Worm (Caenorhabditis elegans) whole organism, L1 larva: ENCODE measurements around the gene hnd-1.

Experiments used
- F16B12.6 ChIP-seq: fragments of 150-350 bp; optimal IDR thresholded peaks from 2 replicates; lab custom pipeline; 2014; ENCODE audit warnings: missing biosample characterization, missing genetic modification characterization
- Y116A8C.19 ChIP-seq: sonication (generic microtip); optimal IDR thresholded peaks from 2 replicates; lab custom pipeline; 2016; ENCODE audit warnings: missing compliant biosample characterization, missing genetic modification characterization, borderline replicate concordance
- aha-1 ChIP-seq: fragments of 150-350 bp; optimal IDR thresholded peaks from 2 replicates; lab custom pipeline; 2014; ENCODE audit warnings: missing biosample characterization, missing genetic modification characterization
- alr-1 ChIP-seq: fragments of 200-800 bp; sonication (Bioruptor generic); optimal IDR thresholded peaks from 2 replicates; lab custom pipeline; 2018; ENCODE audit warnings: borderline replicate concordance, mild to moderate bottlenecking, missing genetic modification characterization, missing compliant biosample characterization
- blmp-1 ChIP-seq: fragments of 150-350 bp; optimal IDR thresholded peaks from 2 replicates; lab custom pipeline; 2014; ENCODE audit warnings: missing biosample characterization, missing genetic modification characterization
- ceh-63 ChIP-seq: fragments of 200-800 bp; sonication (Bioruptor generic); optimal IDR thresholded peaks from 2 replicates; lab custom pipeline; 2018; ENCODE audit warnings: mild to moderate bottlenecking, missing genetic modification characterization, missing compliant biosample characterization
- ceh-8 ChIP-seq: fragments of 200-800 bp; sonication (Bioruptor generic); optimal IDR thresholded peaks from 2 replicates; lab custom pipeline; 2018; ENCODE audit warnings: mild to moderate bottlenecking, missing genetic modification characterization, moderate library complexity, missing compliant biosample characterization
- ces-1 ChIP-seq: fragments of 150-350 bp; optimal IDR thresholded peaks from 2 replicates; lab custom pipeline; 2014; ENCODE audit warnings: missing biosample characterization, missing genetic modification reagents, missing genetic modification characterization
- dpl-1 ChIP-seq, 3 experiments: fragments of 150-350 bp in 2 of 3; sonication (generic microtip) in 1 of 3; optimal IDR thresholded peaks; 2 replicates each; lab custom pipeline; 2014 to 2017; ENCODE audit warnings: missing biosample characterization in 3 of 3, missing genetic modification characterization in 3 of 3, missing genetic modification reagents in 3 of 3
- efl-1 ChIP-seq, 4 experiments: fragments of 150-350 bp; optimal IDR thresholded peaks in 3 of 4; peaks in 1 of 4; 1 replicate in 1 of 4; 2 replicates in 3 of 4; lab custom pipeline; 2014; ENCODE audit warnings: missing biosample characterization in 2 of 4, missing genetic modification characterization in 2 of 4, missing genetic modification reagents in 2 of 4
- ets-5 ChIP-seq: fragments of 200-800 bp; sonication (Bioruptor generic); IDR thresholded peaks from 2 replicates; pipeline ENCODE4 v1.3.6; 2022; ENCODE audit warnings: missing genetic modification characterization, missing compliant biosample characterization
- fos-1 ChIP-seq: fragments of 150-350 bp; optimal IDR thresholded peaks from 2 replicates; lab custom pipeline; 2014; ENCODE audit warnings: missing biosample characterization, missing genetic modification characterization
- hpl-2 ChIP-seq: fragments of 150-350 bp; optimal IDR thresholded peaks from 2 replicates; lab custom pipeline; 2014; ENCODE audit warnings: missing biosample characterization, missing genetic modification reagents, missing genetic modification characterization
- irx-1 ChIP-seq: sonication (generic microtip); optimal IDR thresholded peaks from 2 replicates; lab custom pipeline; 2016; ENCODE audit warnings: missing genetic modification characterization, missing compliant biosample characterization
- isw-1 ChIP-seq: fragments of 200-800 bp; sonication (Bioruptor generic); IDR thresholded peaks from 2 replicates; pipeline ENCODE4 v1.3.6; 2022; ENCODE audit warnings: missing genetic modification characterization, missing compliant biosample characterization
- lin-14 ChIP-seq: fragments of 200-800 bp; sonication (Bioruptor generic); optimal IDR thresholded peaks from 2 replicates; lab custom pipeline; 2018; ENCODE audit warnings: mild to moderate bottlenecking, missing genetic modification characterization, moderate library complexity, missing compliant biosample characterization
- mdl-1 ChIP-seq, 2 experiments: fragments of 150-350 bp; optimal IDR thresholded peaks; 2 replicates each; lab custom pipeline; 2014 to 2017; ENCODE audit warnings: missing biosample characterization in 2 of 2, missing genetic modification characterization in 2 of 2, inconsistent platforms in 1 of 2
- mef-2 ChIP-seq: fragments of 150-350 bp; optimal IDR thresholded peaks from 2 replicates; lab custom pipeline; 2014; ENCODE audit warnings: missing biosample characterization, missing genetic modification characterization
- mep-1 ChIP-seq: fragments of 150-350 bp; optimal IDR thresholded peaks from 2 replicates; lab custom pipeline; 2014; ENCODE audit warnings: missing biosample characterization, missing genetic modification characterization
- nhr-19 ChIP-seq: fragments of 200-800 bp; sonication (Bioruptor generic); conservative IDR thresholded peaks from 2 replicates; pipeline ENCODE4 v1.3.6; 2022; ENCODE audit warnings: missing genetic modification characterization, missing compliant biosample characterization
- nhr-20 ChIP-seq: sonication (generic microtip); optimal IDR thresholded peaks from 2 replicates; lab custom pipeline; 2016; ENCODE audit warnings: mild to moderate bottlenecking, missing genetic modification characterization, missing compliant biosample characterization
- nhr-237 ChIP-seq: fragments of 150-350 bp; optimal IDR thresholded peaks from 2 replicates; lab custom pipeline; 2014; ENCODE audit warnings: missing biosample characterization, missing genetic modification characterization
- nhr-28 ChIP-seq: fragments of 150-350 bp; optimal IDR thresholded peaks from 2 replicates; lab custom pipeline; 2014; ENCODE audit warnings: missing biosample characterization, missing genetic modification characterization
- nhr-47 ChIP-seq: sonication (generic microtip); optimal IDR thresholded peaks from 2 replicates; lab custom pipeline; 2016; ENCODE audit warnings: mild to moderate bottlenecking, missing genetic modification characterization, moderate library complexity, missing compliant biosample characterization
- nhr-71 ChIP-seq: sonication (generic microtip); optimal IDR thresholded peaks from 2 replicates; lab custom pipeline; 2016; ENCODE audit warnings: mild to moderate bottlenecking, missing genetic modification characterization, moderate library complexity, missing compliant biosample characterization
- nhr-76 ChIP-seq: sonication (generic microtip); optimal IDR thresholded peaks from 2 replicates; lab custom pipeline; 2017; ENCODE audit warnings: missing biosample characterization, missing genetic modification characterization
- nhr-84 ChIP-seq: sonication (generic microtip); optimal IDR thresholded peaks from 2 replicates; lab custom pipeline; 2017; ENCODE audit warnings: missing biosample characterization, missing genetic modification characterization
- nhr-85 ChIP-seq: sonication (generic microtip); peaks from one replicate; lab custom pipeline; 2016; ENCODE audit warnings: missing genetic modification characterization, inconsistent platforms, missing compliant biosample characterization
- nhr-90 ChIP-seq: sonication (generic microtip); optimal IDR thresholded peaks from 2 replicates; lab custom pipeline; 2016; ENCODE audit warnings: mild to moderate bottlenecking, missing genetic modification characterization, missing compliant biosample characterization; ENCODE audit not compliant: poor library complexity
- pag-3 ChIP-seq: sonication (generic microtip); optimal IDR thresholded peaks from 2 replicates; lab custom pipeline; 2017; ENCODE audit warnings: missing genetic modification characterization, mild to moderate bottlenecking, missing compliant biosample characterization, antibody characterized with exemption, borderline replicate concordance; ENCODE audit not compliant: insufficient read depth
- pqm-1 ChIP-seq: sonication (generic microtip); optimal IDR thresholded peaks from 3 replicates; lab custom pipeline; 2017; ENCODE audit warnings: missing biosample characterization, missing genetic modification characterization
- rnt-1 ChIP-seq: sonication (generic microtip); optimal IDR thresholded peaks from 2 replicates; lab custom pipeline; 2016; ENCODE audit warnings: mild to moderate bottlenecking, missing genetic modification characterization, moderate library complexity, missing compliant biosample characterization
- skn-1 ChIP-seq: fragments of 150-350 bp; optimal IDR thresholded peaks from 2 replicates; lab custom pipeline; 2014; ENCODE audit warnings: missing biosample characterization, missing genetic modification characterization
- snu-23 ChIP-seq: sonication (generic microtip); optimal IDR thresholded peaks from 2 replicates; lab custom pipeline; 2016; ENCODE audit warnings: missing genetic modification characterization, missing compliant biosample characterization
- sox-4 ChIP-seq: sonication (generic microtip); optimal IDR thresholded peaks from 2 replicates; lab custom pipeline; 2016; ENCODE audit warnings: missing genetic modification characterization, missing compliant biosample characterization
- sup-37 ChIP-seq: fragments of 200-800 bp; sonication (Bioruptor generic); optimal IDR thresholded peaks from 2 replicates; lab custom pipeline; 2018; ENCODE audit warnings: mild to moderate bottlenecking, missing genetic modification characterization, missing compliant biosample characterization
- tbx-2 ChIP-seq: sonication (generic microtip); optimal IDR thresholded peaks from 2 replicates; lab custom pipeline; 2016; ENCODE audit warnings: missing genetic modification characterization, missing compliant biosample characterization
- unc-62 ChIP-seq: fragments of 150-350 bp; optimal IDR thresholded peaks from 2 replicates; lab custom pipeline; 2014; ENCODE audit warnings: missing biosample characterization, missing genetic modification reagents, missing genetic modification characterization
- unc-98 ChIP-seq: fragments of 200-800 bp; sonication (Bioruptor generic); IDR thresholded peaks from 2 replicates; pipeline ENCODE4 v1.3.6; 2022; ENCODE audit warnings: missing genetic modification characterization, missing compliant biosample characterization
- vab-15 ChIP-seq: sonication (generic microtip); optimal IDR thresholded peaks from 2 replicates; lab custom pipeline; 2017; ENCODE audit warnings: missing genotype, mild to moderate bottlenecking, missing genetic modification characterization, missing compliant biosample characterization
- xbp-1 ChIP-seq: sonication (generic microtip); optimal IDR thresholded peaks from 2 replicates; lab custom pipeline; 2016; ENCODE audit warnings: missing genetic modification characterization, missing compliant biosample characterization
- zag-1 ChIP-seq: fragments of 150-350 bp; optimal IDR thresholded peaks from 2 replicates; lab custom pipeline; 2014; ENCODE audit warnings: missing biosample characterization, missing genetic modification characterization
- zip-4 ChIP-seq: fragments of 200-800 bp; sonication (Bioruptor generic); optimal IDR thresholded peaks from 2 replicates; lab custom pipeline; 2018; ENCODE audit warnings: mild to moderate bottlenecking, missing genetic modification characterization, moderate library complexity, missing compliant biosample characterization
- ztf-11 ChIP-seq, 2 experiments: sonication (generic microtip); optimal IDR thresholded peaks; 2 replicates each; lab custom pipeline; 2016 to 2017; ENCODE audit warnings: missing genetic modification characterization in 2 of 2, missing biosample characterization in 1 of 2, missing compliant biosample characterization in 1 of 2

The hnd-1 gene

DNA sequence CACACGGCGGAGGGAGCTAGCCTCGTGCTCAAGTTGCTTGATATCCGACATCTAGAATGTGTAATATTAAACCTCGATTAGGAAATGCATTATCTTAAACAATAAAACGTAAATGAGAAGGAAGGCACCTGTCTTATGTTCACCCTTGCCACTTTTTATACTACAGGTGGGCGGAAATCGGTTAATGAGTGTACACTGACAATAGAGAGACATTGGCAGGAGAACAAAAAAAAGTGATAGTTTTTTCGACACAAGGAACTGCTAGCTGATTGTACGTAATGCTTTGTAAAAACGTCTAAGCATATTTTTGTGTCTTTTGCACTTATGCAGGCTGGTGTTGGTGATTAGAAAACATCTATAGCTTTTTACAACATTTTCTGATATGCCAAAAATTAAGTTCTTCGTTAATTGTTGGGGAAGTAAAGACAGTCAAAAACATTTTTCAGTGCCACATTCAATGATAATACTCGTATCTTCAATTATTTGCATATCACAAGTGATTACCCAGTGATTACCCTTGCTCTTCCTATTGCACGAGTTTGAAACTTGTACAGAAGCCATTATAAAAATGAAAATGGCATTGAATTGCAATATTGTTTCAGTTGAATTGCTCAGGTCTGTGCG, 28.0 kb downstream of the hnd-1 start, which contains the start of gene col-180:
Gene col-180 (minus strand): TSS at position 51 of the 624 bp plus-strand sequence.
- TF ChIP-seq xbp-1 (tag; lab: Kevin White, UChicago) (no peak), blmp-1 (peak; percentile 22), mef-2 (tag; lab: Kevin White, UChicago) (no peak), pqm-1 (tag; lab: Kevin White, UChicago) (no peak)

DNA sequence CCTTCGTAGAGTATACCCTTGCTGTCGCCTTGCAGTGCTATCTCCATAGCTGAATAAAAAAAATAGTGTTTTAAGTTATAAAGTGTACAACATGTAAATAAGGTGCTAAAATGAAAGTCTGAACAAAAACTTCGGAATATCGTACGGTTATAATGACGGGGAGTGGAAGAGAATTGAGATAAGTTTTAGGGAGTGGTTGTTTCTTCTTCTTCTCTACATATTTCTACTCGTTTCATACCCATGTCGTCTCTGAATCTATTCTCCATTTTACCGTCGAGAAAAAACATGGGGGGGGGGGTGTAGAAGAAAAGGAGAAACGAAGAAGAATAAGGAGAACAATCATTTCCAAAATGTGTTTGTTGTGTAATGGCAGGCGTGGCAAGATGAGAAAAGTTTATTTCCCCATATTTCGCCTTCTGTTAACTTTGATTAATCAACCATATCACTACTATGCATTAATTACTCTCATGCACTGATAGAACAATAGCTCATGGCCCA, 32.2 kb downstream of the hnd-1 start, which contains the start of gene C44C10.9:
Gene C44C10.9 (minus strand): TSS at position 51 of the 498 bp plus-strand sequence.
- TF ChIP-seq nhr-85 (tag; lab: Kevin White, UChicago), result peak; percentile 61
- TF ChIP-seq zip-4 (GFP tag; lab: Kevin White, UChicago), result no peak
- peak; percentile 10 for TF ChIP-seq snu-23 (GFP tag; lab: Kevin White, UChicago)
- TF ChIP-seq nhr-20, result peak; percentile 13
- TF ChIP-seq blmp-1, result peak; percentile 53
- peak; percentile 56 for TF ChIP-seq lin-14 (GFP tag; lab: Kevin White, UChicago)
- TF ChIP-seq ceh-63 (GFP tag; lab: Kevin White, UChicago), result no peak
- TF ChIP-seq unc-98 (GFP tag; lab: Robert Waterston, UW), result no peak
- TF ChIP-seq Y116A8C.19, result no peak
- no peak for TF ChIP-seq mdl-1 (tag; optimal IDR thresholded peaks at IDR 0.05; lab: Kevin White, UChicago)

DNA sequence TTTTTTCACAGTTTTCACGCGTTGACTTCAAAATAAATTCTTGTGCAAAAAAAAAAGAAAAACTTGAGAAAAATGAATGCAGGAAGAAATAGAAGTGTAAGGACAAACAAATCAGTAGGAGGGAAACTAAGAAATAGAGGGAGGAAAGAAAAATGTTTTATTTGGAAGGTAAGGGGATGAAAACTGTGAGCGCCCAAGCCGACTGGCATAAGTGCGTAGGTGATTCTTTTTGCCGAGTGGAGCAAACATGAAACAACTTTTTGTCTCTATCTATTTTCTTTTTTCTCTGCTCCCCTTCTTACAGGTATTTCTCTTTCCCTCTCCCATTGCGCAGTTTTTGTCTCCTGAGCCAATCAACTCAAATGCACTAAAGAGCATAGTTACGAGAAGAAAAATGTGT, 34.4 kb downstream of the hnd-1 start:
- TF ChIP-seq lin-14 (GFP tag; lab: Kevin White, UChicago) (peak; percentile 20), ztf-11 (tag; optimal IDR thresholded peaks at IDR 0.05; lab: Kevin White, UChicago) (no peak)

DNA sequence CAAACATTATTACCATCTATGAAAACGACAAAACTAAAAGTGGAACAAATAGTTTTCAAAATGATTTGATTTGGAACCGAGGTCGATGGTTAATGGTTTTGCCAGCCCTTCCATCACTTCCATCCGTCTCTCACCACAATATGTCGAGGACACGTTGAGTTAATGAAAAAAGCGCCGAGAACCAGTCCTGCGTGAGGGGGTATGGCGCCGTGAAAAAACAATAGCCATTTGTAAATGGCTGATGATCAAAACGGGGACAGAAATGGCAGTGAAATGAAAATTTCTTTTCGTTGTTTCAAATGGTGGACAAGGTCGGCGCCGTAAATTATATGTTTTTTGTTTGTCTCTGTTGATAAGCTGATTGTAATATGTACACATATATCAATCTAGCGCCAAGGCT, 35.7 kb downstream of the hnd-1 start:
- TF ChIP-seq unc-98 (GFP tag; lab: Robert Waterston, UW) (no peak), mef-2 (tag; lab: Kevin White, UChicago) (no peak), rnt-1 (no peak), xbp-1 (tag; lab: Kevin White, UChicago) (no peak), mep-1 (tag; lab: Kevin White, UChicago) (no peak), tbx-2 (tag; lab: Kevin White, UChicago) (no peak), sup-37 (GFP tag; lab: Kevin White, UChicago) (no peak), nhr-84 (tag; lab: Kevin White, UChicago) (no peak), sox-4 (tag; lab: Kevin White, UChicago) (no peak), aha-1 (tag; lab: Kevin White, UChicago) (no peak), blmp-1 (peak; percentile 79), ceh-8 (GFP tag; lab: Kevin White, UChicago) (no peak), nhr-71 (tag; lab: Kevin White, UChicago) (peak; percentile 0), nhr-85 (tag; lab: Kevin White, UChicago) (peak; percentile 88), skn-1 (tag; lab: Kevin White, UChicago) (no peak), fos-1 (no peak), isw-1 (GFP tag; lab: Robert Waterston, UW) (no peak), nhr-47 (tag; lab: Kevin White, UChicago) (no peak), nhr-28 (no peak), zag-1 (tag; lab: Kevin White, UChicago) (no peak), irx-1 (tag; lab: Kevin White, UChicago) (no peak), nhr-237 (no peak), nhr-90 (tag; lab: Kevin White, UChicago) (peak; percentile 51), dpl-1 (GFP tag; optimal IDR thresholded peaks at IDR 0.05; lab: Kevin White, UChicago) (no peak), nhr-76 (no peak), hpl-2 (GFP tag; lab: Kevin White, UChicago) (no peak), vab-15 (tag; lab: Kevin White, UChicago) (no peak), ces-1 (no peak), pag-3 (no peak), ets-5 (GFP tag; lab: Robert Waterston, UW) (no peak), unc-62 (GFP tag; lab: Kevin White, UChicago) (no peak), nhr-19 (GFP tag; lab: Robert Waterston, UW) (no peak), zip-4 (GFP tag; lab: Kevin White, UChicago) (no peak), alr-1 (tag; lab: Kevin White, UChicago) (no peak), F16B12.6 (no peak), efl-1 (optimal IDR thresholded peaks at IDR 0.05; lab: Kevin White, UChicago) (no peak), efl-1 (GFP tag; optimal IDR thresholded peaks at IDR 0.05 in 1 of 2; lab: Kevin White, UChicago) (no peak), nhr-20 (peak; percentile 36)
